Fruit fly (Drosophila melanogaster): Measurements from ENCODE around the gene Slbp.

Gene Slbp

dm6 chr3R:29116167-29116725 is 36.8 kb downstream of the Slbp start, which contains the start of gene Atg14 (continued):
- TF ChIP-seq CG7372 (GFP tag; IDR thresholded peaks at IDR 0.05) = no peak
- TF ChIP-seq pho (GFP tag; optimal IDR thresholded peaks at IDR 0.05) = no peak
- TF ChIP-seq Rfx (GFP tag; IDR thresholded peaks at IDR 0.05) = peak; percentile 41; the same call in 1 of the 2 replicates
- no peak for TF ChIP-seq abd-A (tag; optimal IDR thresholded peaks at IDR 0.05)
- TF ChIP-seq Lhr (GFP tag; optimal IDR thresholded peaks at IDR 0.05) = no peak
- peak; percentile 92 for TF ChIP-seq CG14860 (GFP tag; IDR thresholded peaks at IDR 0.05; ENCODE audit: partially characterized antibody)
- no peak for TF ChIP-seq Bteb2 (GFP tag; optimal IDR thresholded peaks at IDR 0.05)
- TF ChIP-seq CG1529 (GFP tag; optimal IDR thresholded peaks at IDR 0.05) = no peak
- TF ChIP-seq CG1832 (GFP tag; optimal IDR thresholded peaks at IDR 0.05) = no peak
- TF ChIP-seq Dp (GFP tag; optimal IDR thresholded peaks at IDR 0.05) = peak; percentile 97
- TF ChIP-seq Optix (GFP tag; IDR thresholded peaks at IDR 0.05) = no peak
- TF ChIP-seq insv (GFP tag; optimal IDR thresholded peaks at IDR 0.05) = no peak
- no peak for TF ChIP-seq Oli (tag; optimal IDR thresholded peaks at IDR 0.05)
- no peak for TF ChIP-seq CG32772 (GFP tag; IDR thresholded peaks at IDR 0.05)
- no peak for TF ChIP-seq Ptx1 (GFP tag; IDR thresholded peaks at IDR 0.05)
- TF ChIP-seq CG13123 (GFP tag; optimal IDR thresholded peaks at IDR 0.05) = no peak
- no peak for TF ChIP-seq CG11247 (GFP tag; IDR thresholded peaks at IDR 0.05)
- TF ChIP-seq Atf3 (GFP tag; optimal IDR thresholded peaks at IDR 0.05) = no peak
- TF ChIP-seq hth (optimal IDR thresholded peaks at IDR 0.05) = no peak
- no peak for TF ChIP-seq HmgD (GFP tag; optimal IDR thresholded peaks at IDR 0.05)
- TF ChIP-seq pan (optimal IDR thresholded peaks at IDR 0.05) = no peak
- TF ChIP-seq pan (GFP tag; optimal IDR thresholded peaks at IDR 0.05 in 1 of 2, IDR thresholded peaks at IDR 0.05 in 1 of 2) = no peak
- TF ChIP-seq ken (GFP tag; IDR thresholded peaks at IDR 0.05) = no peak
- no peak for TF ChIP-seq sisA (GFP tag; IDR thresholded peaks at IDR 0.05)
- no peak for TF ChIP-seq kni (GFP tag; optimal IDR thresholded peaks at IDR 0.05)
- peak; percentile 66 for TF ChIP-seq MESR4 (GFP tag; optimal IDR thresholded peaks at IDR 0.05)
- no peak for TF ChIP-seq CG6654 (GFP tag; optimal IDR thresholded peaks at IDR 0.05)
- peak; percentile 79 for TF ChIP-seq inv (GFP tag; IDR thresholded peaks at IDR 0.05; ENCODE audit: partially characterized antibody)
- no peak for TF ChIP-seq twi (tag; optimal IDR thresholded peaks at IDR 0.05)
- TF ChIP-seq her (GFP tag; optimal IDR thresholded peaks at IDR 0.05) = no peak
- TF ChIP-seq CG11696 (GFP tag; IDR thresholded peaks at IDR 0.05) = no peak
- TF ChIP-seq Dfd (GFP tag; optimal IDR thresholded peaks at IDR 0.05) = no peak
- no peak for TF ChIP-seq Oaz (GFP tag; IDR thresholded peaks at IDR 0.05)
- TF ChIP-seq sqz (GFP tag; optimal IDR thresholded peaks at IDR 0.05) = no peak
- TF ChIP-seq kah (GFP tag; optimal IDR thresholded peaks at IDR 0.05) = no peak
- no peak for TF ChIP-seq toy (GFP tag; IDR thresholded peaks at IDR 0.05)
- TF ChIP-seq CG7271 (tag; optimal IDR thresholded peaks at IDR 0.05) = no peak
- no peak for TF ChIP-seq CG18619 (GFP tag; optimal IDR thresholded peaks at IDR 0.05)
- TF ChIP-seq pb (GFP tag; optimal IDR thresholded peaks at IDR 0.05) = no peak
- TF ChIP-seq E2f1 (GFP tag; IDR thresholded peaks at IDR 0.05) = no peak
- TF ChIP-seq Elba2 (GFP tag; optimal IDR thresholded peaks at IDR 0.05) = no peak
- TF ChIP-seq Opbp (GFP tag; IDR thresholded peaks at IDR 0.05; ENCODE audit: partially characterized antibody) = peak; percentile 96
- peak; percentile 41 for TF ChIP-seq phol (tag; optimal IDR thresholded peaks at IDR 0.05)
- TF ChIP-seq CG8290 (GFP tag; optimal IDR thresholded peaks at IDR 0.05) = no peak
- peak in 1 of 2 experiments; percentile 54 for TF ChIP-seq CG8290 (tag; optimal IDR thresholded peaks at IDR 0.05)
- TF ChIP-seq CG42726 (GFP tag; IDR thresholded peaks at IDR 0.05; ENCODE audit: partially characterized antibody) = peak; percentile 58; the same call in 1 of the 2 replicates
- TF ChIP-seq Hr78 (GFP tag; optimal IDR thresholded peaks at IDR 0.05) = no peak
- no peak for TF ChIP-seq CG31441 (GFP tag; IDR thresholded peaks at IDR 0.05)
- no peak for TF ChIP-seq zfh1 (GFP tag; IDR thresholded peaks at IDR 0.05)
- TF ChIP-seq Hmx (GFP tag; optimal IDR thresholded peaks at IDR 0.05) = no peak
- TF ChIP-seq bcd (GFP tag; optimal IDR thresholded peaks at IDR 0.05) = no peak
- no peak for TF ChIP-seq usp (GFP tag; optimal IDR thresholded peaks at IDR 0.05)

Measured in whole organism, embryonic.